Fruit fly (Drosophila melanogaster): ENCODE data around the gene RabX2.

The RabX2 gene

dm6 chrX:10385757-10386156 lies 31.5 kb upstream of the RabX2 start, which contains the start of the genes Psf3 and flw (continued):
- TF ChIP-seq CG6175 (GFP tag; IDR thresholded peaks at IDR 0.05) (no peak), HLH54F (GFP tag; optimal IDR thresholded peaks at IDR 0.05) (peak; percentile 24), CG17359 (tag; optimal IDR thresholded peaks at IDR 0.05) (peak; percentile 19), CG10959 (GFP tag; IDR thresholded peaks at IDR 0.05) (no peak), CG13624 (GFP tag; optimal IDR thresholded peaks at IDR 0.05) (peak; percentile 12), trem (tag; optimal IDR thresholded peaks at IDR 0.05) (peak; percentile 57), CG10321 (GFP tag; IDR thresholded peaks at IDR 0.05) (no peak), CG3995 (GFP tag; optimal IDR thresholded peaks at IDR 0.05) (no peak), CG5180 (GFP tag; optimal IDR thresholded peaks at IDR 0.05) (no peak), CG6854 (GFP tag; optimal IDR thresholded peaks at IDR 0.05) (no peak), repo (GFP tag; optimal IDR thresholded peaks at IDR 0.05) (no peak), chinmo (GFP tag; IDR thresholded peaks at IDR 0.05; ENCODE audit: partially characterized antibody) (0 out of 4 replicates have a peak, but pooled peaks have one; percentile 57), row (GFP tag; IDR thresholded peaks at IDR 0.05) (peak; percentile 50; the same call in 2 of the 3 replicates), Dref (GFP tag; IDR thresholded peaks at IDR 0.05) (peak; percentile 83), unc-4 (GFP tag; IDR thresholded peaks at IDR 0.05; ENCODE audit: partially characterized antibody) (peak; percentile 52), sens (GFP tag) (peak; percentile 84), ato (GFP tag; IDR thresholded peaks at IDR 0.05; ENCODE audit: partially characterized antibody) (peak; percentile 78), bigmax (GFP tag; optimal IDR thresholded peaks at IDR 0.05) (no peak), CG1603 (tag; optimal IDR thresholded peaks at IDR 0.05) (peak; percentile 72), zfh2 (GFP tag; optimal IDR thresholded peaks at IDR 0.05) (peak; percentile 32), CG5245 (GFP tag; optimal IDR thresholded peaks at IDR 0.05) (peak; percentile 4), pfk (GFP tag; optimal IDR thresholded peaks at IDR 0.05) (peak; percentile 15), CG16813 (GFP tag; IDR thresholded peaks at IDR 0.05; ENCODE audit: partially characterized antibody) (peak; percentile 70), CoRest (tag; optimal IDR thresholded peaks at IDR 0.05) (peak; percentile 51), her (GFP tag; optimal IDR thresholded peaks at IDR 0.05) (peak; percentile 20), D19A (tag; optimal IDR thresholded peaks at IDR 0.05) (no peak), inv (GFP tag; IDR thresholded peaks at IDR 0.05; ENCODE audit: partially characterized antibody) (peak; percentile 55; the same call in 1 of the 2 replicates), vnd (GFP tag; IDR thresholded peaks at IDR 0.05; ENCODE audit: partially characterized antibody) (peak; percentile 49; the same call in 1 of the 3 replicates), sim (GFP tag; IDR thresholded peaks at IDR 0.05) (no peak), so (GFP tag; IDR thresholded peaks at IDR 0.05) (no peak), cad (GFP tag; optimal IDR thresholded peaks at IDR 0.05) (no peak), Ets65A (GFP tag) (peak; percentile 89), CG2678 (tag; optimal IDR thresholded peaks at IDR 0.05) (no peak), tup (GFP tag; optimal IDR thresholded peaks at IDR 0.05) (no peak), CG6791 (GFP tag; IDR thresholded peaks at IDR 0.05; ENCODE audit: partially characterized antibody) (peak; percentile 69), CG15514 (GFP tag; optimal IDR thresholded peaks at IDR 0.05) (peak; percentile 47), Fer1 (GFP tag; optimal IDR thresholded peaks at IDR 0.05) (peak; percentile 16), peb (GFP tag; IDR thresholded peaks at IDR 0.05) (no peak), MBD-R2 (GFP tag; IDR thresholded peaks at IDR 0.05) (peak; percentile 64), hb (GFP tag; IDR thresholded peaks at IDR 0.05; ENCODE audit: partially characterized antibody) (no peak; the same call in 2 of the 3 replicates), Antp (GFP tag; optimal IDR thresholded peaks at IDR 0.05) (peak; percentile 4), Ets97D (GFP tag; optimal IDR thresholded peaks at IDR 0.05) (peak; percentile 84), CG2120 (GFP tag; optimal IDR thresholded peaks at IDR 0.05) (peak; percentile 41), HLHmδ (GFP tag; optimal IDR thresholded peaks at IDR 0.05) (no peak), CG13287 (GFP tag; IDR thresholded peaks at IDR 0.05; ENCODE audit: partially characterized antibody) (peak; percentile 68), CG1529 (GFP tag; optimal IDR thresholded peaks at IDR 0.05) (no peak), CG17829 (tag; optimal IDR thresholded peaks at IDR 0.05) (no peak), sqz (GFP tag; optimal IDR thresholded peaks at IDR 0.05) (peak; percentile 43), CG7963 (GFP tag; IDR thresholded peaks at IDR 0.05; ENCODE audit: partially characterized antibody) (0 out of 3 replicates have a peak, but pooled peaks have one; percentile 34), tio (GFP tag; optimal IDR thresholded peaks at IDR 0.05) (no peak)
